Worm (Caenorhabditis elegans) whole organism, young adult: ENCODE measurements around the gene EEED8.3.

Experiments
- K12H6.12 ChIP-seq: fragments of 200-800 bp; sonication (Bioruptor generic); optimal IDR thresholded peaks from 2 replicates; lab custom pipeline; 2018; ENCODE audit warnings: mild to moderate bottlenecking, missing genetic modification characterization, missing compliant biosample characterization
- T26A5.8 ChIP-seq: sonication (generic microtip); optimal IDR thresholded peaks from 2 replicates; lab custom pipeline; 2016; ENCODE audit warnings: missing genetic modification characterization, missing compliant biosample characterization
- Y53G8AR.9 ChIP-seq: fragments of 200-800 bp; sonication (Bioruptor generic); conservative IDR thresholded peaks from 2 replicates; pipeline ENCODE4 v1.3.6; 2022; ENCODE audit warnings: missing genetic modification reagents, missing genetic modification characterization, missing compliant biosample characterization
- ama-1 ChIP-seq, 3 experiments: fragments of 150-350 bp in 1 of 3; sonication (generic microtip) in 2 of 3; optimal IDR thresholded peaks; 2 replicates each; lab custom pipeline; 2014 to 2018; ENCODE audit warnings: missing biosample characterization in 2 of 3, missing genetic modification characterization in 2 of 3, missing genetic modification reagents in 2 of 3
- cebp-1 ChIP-seq, 2 experiments: fragments of 200-800 bp in 1 of 2; sonication (Bioruptor generic) in 1 of 2; sonication (generic microtip) in 1 of 2; IDR thresholded peaks in 1 of 2; optimal IDR thresholded peaks in 1 of 2; 2 replicates each; pipeline versions ENCODE4 v1.3.6 to Lab custom; 2017 to 2022; ENCODE audit warnings: missing compliant biosample characterization in 2 of 2, missing genetic modification characterization in 2 of 2, mild to moderate bottlenecking in 1 of 2, missing genetic modification reagents in 1 of 2, moderate library complexity in 1 of 2
- chd-7 ChIP-seq: sonication (generic microtip); optimal IDR thresholded peaks from 2 replicates; lab custom pipeline; 2016; ENCODE audit warnings: mild to moderate bottlenecking, missing genetic modification characterization, moderate library complexity, missing compliant biosample characterization
- egl-44 ChIP-seq: fragments of 200-800 bp; sonication (Bioruptor generic); IDR thresholded peaks from 2 replicates; pipeline ENCODE4 v1.3.6; 2022; ENCODE audit warnings: missing genetic modification reagents, missing genetic modification characterization, missing compliant biosample characterization
- him-1 ChIP-seq: sonication (generic microtip); optimal IDR thresholded peaks from 2 replicates; lab custom pipeline; 2016; ENCODE audit warnings: missing genotype, missing genetic modification reagents, missing genetic modification characterization, missing compliant biosample characterization
- hmg-1.2 ChIP-seq: fragments of 200-800 bp; sonication (Bioruptor generic); IDR thresholded peaks from 2 replicates; pipeline ENCODE4 v1.3.6; 2022; ENCODE audit warnings: missing genetic modification reagents, missing genetic modification characterization, missing compliant biosample characterization
- lin-35 ChIP-seq, 3 experiments: fragments of 150-350 bp in 2 of 3; sonication (generic microtip) in 1 of 3; optimal IDR thresholded peaks; 2 replicates each; lab custom pipeline; 2014 to 2018; ENCODE audit warnings: missing biosample characterization in 3 of 3, missing genetic modification characterization in 3 of 3, missing genetic modification reagents in 3 of 3
- mes-4 ChIP-seq: sonication (generic microtip); optimal IDR thresholded peaks from 2 replicates; lab custom pipeline; 2016; ENCODE audit warnings: missing genotype, missing genetic modification characterization, missing compliant biosample characterization
- snpc-4 ChIP-seq, 5 experiments: fragments of 150-350 bp in 1 of 5; sonication (generic microtip) in 4 of 5; optimal IDR thresholded peaks; 2 replicates each; lab custom pipeline; 2014 to 2018; ENCODE audit warnings: missing genetic modification characterization in 5 of 5, missing biosample characterization in 3 of 5, antibody characterized with exemption in 2 of 5, mild to moderate bottlenecking in 2 of 5, missing compliant biosample characterization in 2 of 5, missing genotype in 2 of 5, moderate library complexity in 2 of 5, missing genetic modification reagents in 1 of 5
- tbx-9 ChIP-seq: sonication (generic microtip); optimal IDR thresholded peaks from 2 replicates; lab custom pipeline; 2016; ENCODE audit warnings: borderline replicate concordance, missing genetic modification characterization, inconsistent platforms, missing compliant biosample characterization
- unc-62 ChIP-seq: fragments of 150-350 bp; optimal IDR thresholded peaks from 2 replicates; lab custom pipeline; 2014; ENCODE audit warnings: missing biosample characterization, missing genetic modification reagents, missing genetic modification characterization

ce11 chrII:5374967-5375366 is 39.1 kb upstream of the EEED8.3 start, which contains the start of gene algn-2:
- TF ChIP-seq him-1 (tag; lab: Kevin White, UChicago) (no peak), chd-7 (tag; lab: Kevin White, UChicago) (no peak), lin-35 (GFP tag; optimal IDR thresholded peaks at IDR 0.05; lab: Kevin White, UChicago) (no peak), mes-4 (tag; lab: Kevin White, UChicago) (no peak), hmg-1.2 (GFP tag; lab: Robert Waterston, UW) (no peak), unc-62 (GFP tag; lab: Kevin White, UChicago) (no peak), cebp-1 (GFP tag; IDR thresholded peaks at IDR 0.05; lab: Robert Waterston, UW) (no peak), cebp-1 (tag; optimal IDR thresholded peaks at IDR 0.05; lab: Kevin White, UChicago) (no peak), ama-1 (optimal IDR thresholded peaks at IDR 0.05; lab: Kevin White, UChicago) (no peak), ama-1 (GFP tag; optimal IDR thresholded peaks at IDR 0.05; lab: Kevin White, UChicago) (no peak), egl-44 (no peak), K12H6.12 (tag; lab: Kevin White, UChicago) (no peak), tbx-9 (tag; lab: Kevin White, UChicago) (no peak), Y53G8AR.9 (no peak), T26A5.8 (no peak), snpc-4 (GFP tag; optimal IDR thresholded peaks at IDR 0.05; lab: Kevin White, UChicago) (no peak), snpc-4 (tag; optimal IDR thresholded peaks at IDR 0.05; lab: Kevin White, UChicago) (no peak)
